Worm (Caenorhabditis elegans): ENCODE results near the gene clec-162.

DNA sequence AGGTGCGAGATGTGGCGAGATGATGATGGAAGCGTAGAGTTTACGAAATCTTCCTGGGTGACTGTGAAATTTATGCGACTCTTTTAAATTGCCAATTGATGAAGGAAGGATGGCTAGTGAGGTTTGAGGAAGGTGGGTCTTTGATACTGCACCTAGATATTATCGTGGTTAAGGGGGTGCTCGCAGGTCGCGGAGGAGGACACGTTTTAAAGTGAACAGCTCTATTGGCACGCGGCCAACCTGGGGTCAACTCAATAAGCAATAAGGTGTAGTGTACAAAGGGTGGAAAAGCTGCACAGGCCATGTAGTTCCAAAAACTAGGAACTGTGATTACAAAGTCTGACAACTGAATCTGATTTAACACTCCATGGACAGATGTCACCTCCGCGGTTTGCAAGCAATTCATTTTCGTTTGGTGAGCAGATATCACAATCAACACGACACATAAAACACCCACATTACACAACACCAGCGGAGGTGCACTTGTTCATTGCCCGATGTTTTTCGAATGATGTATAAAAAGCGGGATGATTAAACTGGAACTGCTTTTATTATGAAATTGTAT, 20.4 kb upstream of the clec-162 start:
- TF ChIP-seq lir-3 (tag; optimal IDR thresholded peaks at IDR 0.05; ENCODE audit: poor library complexity) (no peak), unc-62 (GFP tag; optimal IDR thresholded peaks at IDR 0.05) (no peak), aly-2 (tag; optimal IDR thresholded peaks at IDR 0.05) (no peak), lsy-2 (tag; optimal IDR thresholded peaks at IDR 0.05) (no peak), fos-1 (tag; optimal IDR thresholded peaks at IDR 0.05) (no peak), unc-130 (tag; optimal IDR thresholded peaks at IDR 0.05) (no peak), ceh-63 (GFP tag; optimal IDR thresholded peaks at IDR 0.05) (no peak), elt-2 (tag; optimal IDR thresholded peaks at IDR 0.05) (no peak)
